Worm (Caenorhabditis elegans) whole organism, L4/young adult: ENCODE data around the gene nlp-14.

Experiments
- W03F9.2 ChIP-seq: fragments of 150-350 bp; optimal IDR thresholded peaks from 2 replicates; lab custom pipeline; 2014; ENCODE audit warnings: missing biosample characterization, missing genetic modification characterization
- dao-5 ChIP-seq: sonication (generic microtip); optimal IDR thresholded peaks from 2 replicates; lab custom pipeline; 2016; ENCODE audit warnings: missing genotype, missing genetic modification characterization, moderate library complexity, missing compliant biosample characterization
- him-1 ChIP-seq: sonication (generic microtip); optimal IDR thresholded peaks from 2 replicates; lab custom pipeline; 2016; ENCODE audit warnings: missing genotype, missing genetic modification reagents, missing genetic modification characterization, missing compliant biosample characterization

DNA sequence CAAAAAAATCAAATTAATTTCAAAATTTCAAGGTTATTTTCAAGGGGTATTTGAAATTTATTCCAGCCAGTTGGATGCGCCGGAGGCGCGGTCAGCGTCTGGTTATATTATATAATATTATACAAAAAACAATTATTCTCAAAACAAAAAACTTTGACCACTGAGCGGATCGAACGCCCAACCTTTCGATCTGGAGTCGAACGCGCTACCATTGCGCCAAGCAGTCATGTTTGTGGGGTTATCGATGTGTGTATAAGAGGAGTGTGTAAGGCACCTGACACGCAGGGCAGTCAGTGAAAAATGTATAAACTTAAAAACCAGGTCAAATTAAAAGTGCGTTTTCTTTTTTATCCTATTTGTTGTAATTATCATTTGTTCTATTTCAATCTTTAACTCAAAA lies 24.9 kb upstream of the nlp-14 start:
- TF ChIP-seq dao-5 = no peak
- no peak for TF ChIP-seq him-1
- TF ChIP-seq W03F9.2 (tag; lab: Kevin White, UChicago) = peak; percentile 34
